Fruit fly (Drosophila melanogaster) whole organism, wandering third instar larva: Measurements from ENCODE around the gene CG32081.

Experiments
- Abd-B ChIP-seq: fragments of >200 bp; optimal IDR thresholded peaks from 2 replicates; lab custom pipeline; 2017; ENCODE audit warnings: missing biosample characterization, missing genetic modification characterization
- CG32264 ChIP-seq: fragments of 200-800 bp; sonication (Bioruptor generic); optimal IDR thresholded peaks from 2 replicates; lab custom pipeline; 2016; ENCODE audit warnings: missing biosample characterization, missing genetic modification characterization
- CG9705 ChIP-seq: fragments of 200-800 bp; sonication (Bioruptor generic); optimal IDR thresholded peaks from 2 replicates; lab custom pipeline; 2018; ENCODE audit warnings: missing biosample characterization, mild to moderate bottlenecking, missing genetic modification characterization
- CrebA ChIP-seq: fragments of 200-800 bp; sonication (Bioruptor generic); optimal IDR thresholded peaks from 2 replicates; lab custom pipeline; 2016; ENCODE audit warnings: missing biosample characterization, mild to moderate bottlenecking, missing genetic modification characterization, borderline replicate concordance
- GATAd ChIP-seq: sonication (Bioruptor generic); optimal IDR thresholded peaks from 2 replicates; lab custom pipeline; 2016; ENCODE audit warnings: missing biosample characterization, missing genetic modification characterization
- HLH106 ChIP-seq: fragments of 200-800 bp; optimal IDR thresholded peaks from 3 replicates; lab custom pipeline; 2019; ENCODE audit warnings: missing biosample characterization, mild to moderate bottlenecking, missing genetic modification characterization, moderate library complexity
- Hnf4 ChIP-seq: fragments of 200-800 bp; sonication (Bioruptor generic); optimal IDR thresholded peaks from 2 replicates; lab custom pipeline; 2016; ENCODE audit warnings: missing biosample characterization, mild to moderate bottlenecking, missing genetic modification characterization
- Hr78 ChIP-seq: fragments of >200 bp; optimal IDR thresholded peaks from 2 replicates; lab custom pipeline; 2017; ENCODE audit warnings: missing biosample characterization, missing genetic modification characterization
- Jra ChIP-seq: sonication (Bioruptor generic); optimal IDR thresholded peaks from 2 replicates; lab custom pipeline; 2016; ENCODE audit warnings: missing biosample characterization, missing genetic modification characterization
- Mio ChIP-seq: sonication (Bioruptor generic); optimal IDR thresholded peaks from 2 replicates; lab custom pipeline; 2016; ENCODE audit warnings: missing biosample characterization, missing genetic modification characterization
- Myc ChIP-seq: fragments of >200 bp; optimal IDR thresholded peaks from 2 replicates; lab custom pipeline; 2017
- Rel ChIP-seq, 2 experiments: fragments of 200-800 bp; sonication (Bioruptor generic) in 1 of 2; optimal IDR thresholded peaks; 2 replicates in 1 of 2; 3 replicates in 1 of 2; lab custom pipeline; 2016 to 2019; ENCODE audit warnings: mild to moderate bottlenecking in 2 of 2, missing biosample characterization in 2 of 2, missing genetic modification characterization in 2 of 2, moderate library complexity in 1 of 2
- Sp1 ChIP-seq: fragments of 200-800 bp; sonication (Bioruptor generic); optimal IDR thresholded peaks from 3 replicates; lab custom pipeline; 2019; ENCODE audit warnings: missing biosample characterization, mild to moderate bottlenecking, missing genetic modification characterization, moderate library complexity
- Vsx2 ChIP-seq: fragments of 200-300, 225-300 bp; sonication (Bioruptor generic); optimal IDR thresholded peaks from 2 replicates; lab custom pipeline; 2018; ENCODE audit warnings: missing biosample characterization, missing genetic modification characterization; ENCODE audit not compliant: partially characterized antibody
- br ChIP-seq: fragments of 200-800 bp; sonication (Bioruptor generic); optimal IDR thresholded peaks from 2 replicates; lab custom pipeline; 2016; ENCODE audit warnings: missing biosample characterization, missing genetic modification characterization
- brk ChIP-seq: fragments of 200-800 bp; sonication (Bioruptor generic); optimal IDR thresholded peaks from 2 replicates; lab custom pipeline; 2016; ENCODE audit warnings: missing biosample characterization, mild to moderate bottlenecking, missing genetic modification characterization
- dl ChIP-seq, 2 experiments: fragments of 175-275, 200-275 bp in 1 of 2; fragments of 200-275 bp in 1 of 2; sonication (Bioruptor generic); optimal IDR thresholded peaks; lab custom pipeline; 2018; ENCODE audit warnings: mild to moderate bottlenecking in 2 of 2, missing biosample characterization in 2 of 2, missing genetic modification characterization in 2 of 2, moderate library complexity in 2 of 2; ENCODE audit not compliant: partially characterized antibody in 2 of 2, insufficient read depth in 1 of 2
- dmrt93B ChIP-seq: fragments of 200-800 bp; sonication (Bioruptor generic); optimal IDR thresholded peaks from 2 replicates; lab custom pipeline; 2018; ENCODE audit warnings: missing biosample characterization, mild to moderate bottlenecking, missing genetic modification characterization
- dsf ChIP-seq: sonication (Bioruptor generic); optimal IDR thresholded peaks from 2 replicates; lab custom pipeline; 2016; ENCODE audit warnings: missing biosample characterization, missing genetic modification characterization, borderline replicate concordance
- ey ChIP-seq: fragments of 200-800 bp; sonication (Bioruptor generic); optimal IDR thresholded peaks from 2 replicates; lab custom pipeline; 2016; ENCODE audit warnings: missing biosample characterization, missing genetic modification characterization
- fru ChIP-seq: fragments of 200-800 bp; sonication (Bioruptor generic); optimal IDR thresholded peaks from 3 replicates; lab custom pipeline; 2016; ENCODE audit warnings: missing biosample characterization, mild to moderate bottlenecking, missing genetic modification characterization
- lola ChIP-seq: fragments of >200 bp; optimal IDR thresholded peaks from 2 replicates; lab custom pipeline; 2017; ENCODE audit warnings: missing biosample characterization, missing genetic modification characterization
- pan ChIP-seq: fragments of >200 bp; optimal IDR thresholded peaks from 2 replicates; lab custom pipeline; 2017
- psq ChIP-seq: fragments of 200-800 bp; sonication (Bioruptor generic); optimal IDR thresholded peaks from 3 replicates; lab custom pipeline; 2017; ENCODE audit warnings: missing biosample characterization, mild to moderate bottlenecking, missing genetic modification characterization, moderate library complexity
- rgr ChIP-seq: fragments of 200-800 bp; sonication (Bioruptor generic); optimal IDR thresholded peaks from 3 replicates; lab custom pipeline; 2016; ENCODE audit warnings: missing biosample characterization, mild to moderate bottlenecking, missing genetic modification characterization
- sage ChIP-seq: fragments of 200-800 bp; sonication (Bioruptor generic); optimal IDR thresholded peaks from 2 replicates; lab custom pipeline; 2016; ENCODE audit warnings: missing biosample characterization, mild to moderate bottlenecking, missing genetic modification characterization
- sv ChIP-seq: fragments of 200-800 bp; sonication (Bioruptor generic); optimal IDR thresholded peaks from 3 replicates; lab custom pipeline; 2016; ENCODE audit warnings: missing biosample characterization, missing genetic modification characterization
- tai ChIP-seq: sonication (Bioruptor generic); optimal IDR thresholded peaks from 2 replicates; lab custom pipeline; 2016; ENCODE audit warnings: missing biosample characterization, missing genetic modification characterization
- usp ChIP-seq: fragments of >200 bp; optimal IDR thresholded peaks from 2 replicates; lab custom pipeline; 2017; ENCODE audit warnings: missing biosample characterization, missing genetic modification characterization
- woc ChIP-seq: sonication (Bioruptor generic); optimal IDR thresholded peaks from 2 replicates; lab custom pipeline; 2016; ENCODE audit warnings: missing biosample characterization, mild to moderate bottlenecking, missing genetic modification characterization

CG32081 gene

DNA sequence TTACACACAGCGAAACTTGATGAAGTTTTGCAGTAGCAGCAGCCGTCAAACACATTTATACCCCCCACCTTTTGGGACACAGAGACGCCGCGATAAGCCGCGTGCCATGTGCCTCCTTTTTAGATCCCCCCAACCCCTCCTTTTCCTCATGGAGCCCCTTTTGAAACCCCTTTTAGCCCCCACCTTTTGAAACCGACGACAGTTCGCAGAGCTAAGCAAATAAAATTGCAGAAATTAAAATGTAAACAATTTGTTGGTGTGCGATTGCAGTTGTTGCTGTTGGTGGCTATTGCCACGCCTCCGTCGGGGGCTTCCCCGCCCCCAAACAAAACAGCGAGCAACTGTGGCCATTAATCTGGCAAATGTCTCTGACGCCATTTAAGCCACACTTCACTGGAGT lies 38.1 kb upstream of the CG32081 start:
- TF ChIP-seq Jra (GFP tag; lab: Kevin White, UChicago) = no peak
- TF ChIP-seq pan (lab: Kevin White, UChicago) = no peak
- TF ChIP-seq psq (GFP tag; lab: Kevin White, UChicago) = no peak
- TF ChIP-seq Hr78 (GFP tag; lab: Kevin White, UChicago) = no peak
- no peak for TF ChIP-seq dmrt93B
- no peak for TF ChIP-seq Abd-B (GFP tag; lab: Kevin White, UChicago)
- TF ChIP-seq CG32264 = no peak
- no peak for TF ChIP-seq dsf (GFP tag; lab: Kevin White, UChicago)
- TF ChIP-seq fru = no peak
- TF ChIP-seq CrebA = no peak
- TF ChIP-seq sv (GFP tag; lab: Kevin White, UChicago) = no peak
- TF ChIP-seq Vsx2 (GFP tag; lab: Kevin White, UChicago) = no peak
- TF ChIP-seq Myc (lab: Kevin White, UChicago) = no peak
- no peak for TF ChIP-seq dl (GFP tag; optimal IDR thresholded peaks at IDR 0.05; lab: Kevin White, UChicago; ENCODE audit: insufficient read depth in 1 of 2, partially characterized antibody in 2 of 2)
- no peak for TF ChIP-seq usp (GFP tag; lab: Kevin White, UChicago)
- no peak for TF ChIP-seq sage
- TF ChIP-seq brk (GFP tag; lab: Kevin White, UChicago) = no peak
- no peak for TF ChIP-seq Mio
- TF ChIP-seq Sp1 (GFP tag; lab: Kevin White, UChicago) = no peak
- TF ChIP-seq Hnf4 (GFP tag; lab: Kevin White, UChicago) = no peak

DNA sequence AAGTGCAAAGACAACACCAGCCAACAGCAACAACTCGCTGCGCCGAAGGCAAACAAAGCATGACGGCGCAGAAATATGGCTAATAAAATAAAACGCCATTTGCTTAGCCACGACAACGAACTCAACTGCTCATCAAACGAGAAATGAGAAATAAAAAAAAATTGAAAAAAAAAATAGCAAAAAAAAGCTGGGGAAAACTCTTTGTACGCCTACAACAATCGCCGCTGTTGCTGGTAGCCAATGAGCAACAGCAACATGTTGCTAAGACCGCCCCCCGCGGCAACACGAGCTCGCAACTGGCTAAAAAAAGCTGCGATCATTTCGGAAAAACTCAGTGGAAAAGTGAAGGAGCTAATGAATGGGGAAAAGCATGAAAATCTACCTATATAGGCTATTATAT lies 37.5 kb upstream of the CG32081 start:
- TF ChIP-seq GATAd = no peak
- no peak for TF ChIP-seq dsf (GFP tag; lab: Kevin White, UChicago)
- TF ChIP-seq Myc (lab: Kevin White, UChicago) = no peak

DNA sequence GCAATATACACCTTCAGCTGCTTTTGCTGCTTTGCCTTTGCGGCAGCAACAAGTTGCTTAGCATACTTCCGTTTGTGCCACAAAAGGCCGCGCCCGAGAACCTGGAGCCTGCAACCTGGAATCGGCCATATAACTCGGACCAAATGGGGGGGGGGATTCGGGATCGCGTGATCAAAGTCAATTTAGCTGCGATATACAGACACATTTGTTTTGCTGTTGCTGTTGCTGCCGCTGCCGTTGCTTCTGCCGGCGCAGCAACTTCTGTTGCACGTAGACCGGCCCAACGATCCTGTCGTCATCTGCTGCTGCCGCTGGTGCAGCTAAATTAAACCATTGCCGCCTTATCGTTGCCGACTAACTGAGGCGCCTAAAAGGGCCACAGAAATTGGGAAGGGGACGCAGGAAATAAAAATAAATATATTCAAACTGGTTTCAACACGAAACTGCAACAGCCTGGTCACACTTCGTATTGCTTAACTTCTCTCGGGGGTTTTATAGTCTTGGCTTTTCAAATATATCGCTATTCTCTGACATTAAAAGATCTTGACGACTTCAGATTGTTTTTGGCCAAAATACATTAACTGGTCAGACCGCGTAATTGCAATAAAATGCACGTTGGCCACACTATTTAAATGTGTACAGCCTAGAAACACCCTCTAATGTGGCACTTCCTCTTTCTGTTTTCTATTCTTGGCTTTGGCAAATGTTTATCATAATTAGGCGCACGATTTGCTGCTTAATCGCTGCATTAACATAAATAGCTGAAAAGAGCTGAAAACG lies 35.9 kb upstream of the CG32081 start:
- TF ChIP-seq woc (no peak), sv (GFP tag; lab: Kevin White, UChicago) (no peak), dsf (GFP tag; lab: Kevin White, UChicago) (no peak), tai (GFP tag; lab: Kevin White, UChicago) (no peak), Abd-B (GFP tag; lab: Kevin White, UChicago) (no peak), Vsx2 (GFP tag; lab: Kevin White, UChicago) (no peak)
- TF ChIP-seq, all 38 proteins: peak for 0

DNA sequence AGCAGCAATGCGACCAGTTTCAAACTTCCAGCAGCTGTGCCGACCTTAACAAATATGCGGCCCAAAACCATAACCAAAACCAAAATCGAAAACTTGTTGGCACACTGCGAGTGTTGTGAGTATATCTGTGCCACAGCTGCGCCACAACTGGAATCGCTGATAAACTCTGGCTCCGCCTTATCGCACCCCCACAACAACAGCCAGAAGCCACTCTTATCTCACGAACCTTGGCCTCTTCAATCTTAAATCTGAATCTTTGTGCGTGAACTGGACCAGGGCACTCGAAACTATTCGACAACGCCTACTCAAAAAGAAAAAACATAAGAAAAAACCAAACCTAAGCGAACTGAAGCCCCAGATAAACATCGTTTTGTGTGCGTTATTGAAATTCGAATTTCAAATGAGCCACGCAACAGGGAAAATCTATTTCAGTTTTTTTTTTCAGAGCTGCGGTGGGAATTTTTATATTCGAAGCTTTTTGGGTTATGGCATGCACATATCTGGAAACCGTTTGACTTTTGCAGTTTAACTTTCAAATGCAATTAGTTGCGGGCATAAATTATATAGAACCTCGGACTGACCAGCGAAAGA lies 30.0 kb upstream of the CG32081 start:
- no peak for TF ChIP-seq Sp1 (GFP tag; lab: Kevin White, UChicago)
- no peak for TF ChIP-seq fru
- TF ChIP-seq tai (GFP tag; lab: Kevin White, UChicago) = no peak
- TF ChIP-seq CG9705 = no peak
- TF ChIP-seq Vsx2 (GFP tag; lab: Kevin White, UChicago) = no peak
- no peak for TF ChIP-seq usp (GFP tag; lab: Kevin White, UChicago)
- no peak for TF ChIP-seq CG32264
- TF ChIP-seq Hnf4 (GFP tag; lab: Kevin White, UChicago) = no peak
- TF ChIP-seq br (GFP tag; lab: Kevin White, UChicago) = no peak
- TF ChIP-seq Rel (GFP tag; optimal IDR thresholded peaks at IDR 0.05; lab: Kevin White, UChicago) = no peak
- TF ChIP-seq Rel (tag; optimal IDR thresholded peaks at IDR 0.05; lab: Kevin White, UChicago) = no peak
- TF ChIP-seq pan (lab: Kevin White, UChicago) = no peak
- no peak for TF ChIP-seq psq (GFP tag; lab: Kevin White, UChicago)
- TF ChIP-seq, all 38 proteins: peak for 0

DNA sequence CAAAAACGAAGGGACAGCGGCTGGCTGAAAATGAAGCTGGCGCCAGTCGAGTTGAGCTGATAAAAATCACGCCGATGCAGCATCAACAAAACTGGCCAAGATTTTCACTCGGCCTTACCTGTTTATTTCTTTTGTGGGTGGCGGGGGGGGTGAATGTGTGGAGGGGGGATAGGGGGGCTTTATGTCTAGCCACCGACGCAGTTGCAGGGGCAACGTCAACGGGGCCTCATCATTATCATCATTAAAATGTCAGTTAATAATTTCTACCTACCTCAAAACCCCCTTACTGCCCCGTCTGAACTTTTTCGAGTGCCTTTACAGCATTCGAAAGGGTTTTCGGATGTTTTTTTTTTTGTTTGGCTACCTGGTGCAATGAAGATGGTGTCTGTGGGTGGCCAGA lies 27.8 kb upstream of the CG32081 start:
- TF ChIP-seq HLH106 = no peak
- no peak for TF ChIP-seq Mio
- TF ChIP-seq ey (GFP tag; lab: Kevin White, UChicago) = no peak
- no peak for TF ChIP-seq rgr (GFP tag; lab: Kevin White, UChicago)
- TF ChIP-seq Abd-B (GFP tag; lab: Kevin White, UChicago) = no peak
- no peak for TF ChIP-seq fru
- no peak for TF ChIP-seq GATAd
- no peak for TF ChIP-seq Rel (GFP tag; optimal IDR thresholded peaks at IDR 0.05; lab: Kevin White, UChicago)
- no peak for TF ChIP-seq Rel (tag; optimal IDR thresholded peaks at IDR 0.05; lab: Kevin White, UChicago)
- TF ChIP-seq CrebA = no peak
- no peak for TF ChIP-seq lola (GFP tag; lab: Kevin White, UChicago)
- TF ChIP-seq Hnf4 (GFP tag; lab: Kevin White, UChicago) = no peak
